Worm (Caenorhabditis elegans) whole organism, L1 larva: Measurements from ENCODE around the gene memb-2.

Experiments used
- fos-1 ChIP-seq: fragments of 150-350 bp; optimal IDR thresholded peaks from 2 replicates; lab custom pipeline; 2014; ENCODE audit warnings: missing biosample characterization, missing genetic modification characterization
- snpc-4 ChIP-seq: fragments of 150-350 bp; optimal IDR thresholded peaks from 2 replicates; lab custom pipeline; 2014; ENCODE audit warnings: missing biosample characterization, missing genetic modification characterization
- unc-30 ChIP-seq: sonication (generic microtip); optimal IDR thresholded peaks from 2 replicates; lab custom pipeline; 2017; ENCODE audit warnings: missing biosample characterization, missing genetic modification characterization

DNA sequence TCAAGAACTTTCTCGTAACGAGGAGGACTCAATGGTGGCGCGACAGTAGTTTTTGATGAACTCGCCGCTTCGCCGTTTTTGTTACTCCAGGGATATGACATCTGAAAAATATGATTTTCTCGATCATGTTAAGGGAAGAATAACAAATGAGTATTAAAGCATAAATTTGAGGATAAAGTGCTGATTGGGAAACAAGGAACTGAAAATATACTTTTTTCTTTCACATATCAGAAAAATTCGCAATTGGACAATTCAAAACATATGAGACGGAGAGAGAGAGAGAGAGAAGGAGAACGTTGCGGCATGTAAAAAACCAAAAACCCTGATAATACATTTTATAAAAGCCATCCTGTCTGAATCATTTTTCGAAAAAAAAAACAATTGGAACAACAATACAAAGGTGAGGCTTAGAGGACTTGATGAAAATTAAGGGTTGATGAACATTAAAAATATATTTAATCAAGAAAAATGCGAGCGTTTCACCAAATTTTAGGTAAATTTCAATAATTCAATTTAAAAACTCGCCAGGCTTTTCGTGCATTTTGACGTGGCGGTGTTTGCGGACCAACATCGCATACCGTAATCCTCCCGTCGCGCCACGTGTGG, 40.8 kb upstream of the memb-2 start, which contains the start of the genes mut-14 and C14C11.2:
- TF ChIP-seq snpc-4 (no peak), unc-30 (no peak), fos-1 (no peak)
